Fruit fly (Drosophila melanogaster): ENCODE measurements around the gene olf413.

- TF ChIP-seq CG17829 (tag; optimal IDR thresholded peaks at IDR 0.05) = peak; percentile 25
- no peak for TF ChIP-seq CG5953 (GFP tag; IDR thresholded peaks at IDR 0.05)
- peak; percentile 72 for TF ChIP-seq zf30C (GFP tag; optimal IDR thresholded peaks at IDR 0.05)
- no peak for TF ChIP-seq CG14860 (GFP tag; IDR thresholded peaks at IDR 0.05; ENCODE audit: partially characterized antibody)
- no peak for TF ChIP-seq psq (GFP tag; optimal IDR thresholded peaks at IDR 0.05)
- TF ChIP-seq CG6791 (GFP tag; IDR thresholded peaks at IDR 0.05; ENCODE audit: partially characterized antibody) = no peak
- no peak for TF ChIP-seq da (GFP tag; optimal IDR thresholded peaks at IDR 0.05)
- no peak for TF ChIP-seq CG12155 (GFP tag; optimal IDR thresholded peaks at IDR 0.05)
- no peak for TF ChIP-seq MBD-R2 (GFP tag; IDR thresholded peaks at IDR 0.05)
- no peak for TF ChIP-seq ems (GFP tag; optimal IDR thresholded peaks at IDR 0.05)
- TF ChIP-seq eve (GFP tag; optimal IDR thresholded peaks at IDR 0.05) = no peak
These were observed 26.7 kb downstream of the olf413 start for dm6 chr3L:22162555-22162954.
